Fruit fly (Drosophila melanogaster) whole organism, embryonic: ENCODE measurements around the gene Arpc1.

Experiments
- ATbp ChIP-seq: fragments of 200-800 bp; sonication (Bioruptor generic); optimal IDR thresholded peaks from 2 replicates; lab custom pipeline; 2017; ENCODE audit warnings: missing biosample characterization, mild to moderate bottlenecking, missing genetic modification characterization, missing genetic modification reagents
- Ada2b ChIP-seq: fragments of 200-800 bp; sonication (Bioruptor generic); IDR thresholded peaks from 2 replicates; pipeline ENCODE4 v1.3.6; 2022; ENCODE audit warnings: missing biosample characterization, missing genetic modification characterization
- CG10267 ChIP-seq: fragments of 200-800 bp; sonication (Bioruptor generic); optimal IDR thresholded peaks from 2 replicates; lab custom pipeline; 2018; ENCODE audit warnings: missing biosample characterization, mild to moderate bottlenecking, missing genetic modification characterization, moderate library complexity
- CG11085 ChIP-seq: fragments of 200-800 bp; sonication (Bioruptor generic); IDR thresholded peaks from 2 replicates; pipeline ENCODE4 v1.3.6; 2022; ENCODE audit warnings: missing biosample characterization, missing genetic modification characterization
- CG11723 ChIP-seq: fragments of 200-800 bp; sonication (Bioruptor generic); optimal IDR thresholded peaks from 2 replicates; lab custom pipeline; 2017; ENCODE audit warnings: missing biosample characterization, mild to moderate bottlenecking, missing genetic modification characterization
- CG12942 ChIP-seq: fragments of 200-800 bp; sonication (Bioruptor generic); optimal IDR thresholded peaks from 3 replicates; lab custom pipeline; 2016; ENCODE audit warnings: missing biosample characterization, missing genetic modification characterization
- CG15073 ChIP-seq: fragments of 200-800 bp; sonication (Bioruptor generic); optimal IDR thresholded peaks from 2 replicates; lab custom pipeline; 2016; ENCODE audit warnings: missing biosample characterization, missing genetic modification characterization
- CG15269 ChIP-seq: fragments of 200-800 bp; sonication (Bioruptor generic); optimal IDR thresholded peaks from 2 replicates; lab custom pipeline; 2018; ENCODE audit warnings: missing biosample characterization, mild to moderate bottlenecking, missing genetic modification characterization, moderate library complexity
- CG17829 ChIP-seq: fragments of 200-800 bp; optimal IDR thresholded peaks from 2 replicates; lab custom pipeline; 2019; ENCODE audit warnings: missing biosample characterization, mild to moderate bottlenecking, missing genetic modification characterization, moderate library complexity
- CG2129 ChIP-seq: fragments of 200-800 bp; sonication (Bioruptor generic); IDR thresholded peaks from 2 replicates; pipeline ENCODE4 v1.3.6; 2022; ENCODE audit warnings: missing biosample characterization, missing genetic modification characterization; ENCODE audit not compliant: partially characterized antibody
- CG6175 ChIP-seq: fragments of 200-800 bp; sonication (Bioruptor generic); IDR thresholded peaks from 3 replicates; pipeline ENCODE4 v1.3.6; 2022; ENCODE audit warnings: missing biosample characterization, missing genetic modification characterization
- CG6272 ChIP-seq: fragments of 200-800 bp; sonication (Bioruptor generic); IDR thresholded peaks from 2 replicates; pipeline ENCODE4 v1.3.6; 2022; ENCODE audit warnings: missing biosample characterization, missing genetic modification characterization
- CG6683 ChIP-seq: fragments of 200-800 bp; sonication (Bioruptor generic); optimal IDR thresholded peaks from 2 replicates; lab custom pipeline; 2017; ENCODE audit warnings: missing biosample characterization, mild to moderate bottlenecking, missing genetic modification characterization, missing genetic modification reagents
- CG6689 ChIP-seq: fragments of 200-800 bp; sonication (Bioruptor generic); IDR thresholded peaks from 2 replicates; pipeline ENCODE4 v1.3.6; 2022; ENCODE audit warnings: missing biosample characterization, missing genetic modification characterization
- CG6813 ChIP-seq: fragments of 200-800 bp; sonication (Bioruptor generic); optimal IDR thresholded peaks from 2 replicates; lab custom pipeline; 2017; ENCODE audit warnings: missing biosample characterization, missing genetic modification characterization, mild to moderate bottlenecking, moderate library complexity, missing genetic modification reagents
- CG8089 ChIP-seq: fragments of 200-800 bp; sonication (Bioruptor generic); optimal IDR thresholded peaks from 3 replicates; lab custom pipeline; 2016; ENCODE audit warnings: missing biosample characterization, missing genetic modification characterization
- CG8359 ChIP-seq: fragments of 200-800 bp; sonication (Bioruptor generic); optimal IDR thresholded peaks from 2 replicates; lab custom pipeline; 2017; ENCODE audit warnings: missing biosample characterization, mild to moderate bottlenecking, missing genetic modification characterization, borderline replicate concordance
- CG8388 ChIP-seq: fragments of 200-800 bp; sonication (Bioruptor generic); optimal IDR thresholded peaks from 2 replicates; lab custom pipeline; 2019; ENCODE audit warnings: missing biosample characterization, mild to moderate bottlenecking, missing genetic modification characterization, moderate library complexity
- Dfd ChIP-seq, 2 experiments: fragments of >200 bp; optimal IDR thresholded peaks; 2 replicates each; lab custom pipeline; 2017; ENCODE audit warnings: missing biosample characterization in 2 of 2, missing genetic modification characterization in 2 of 2
- Dll ChIP-seq: fragments of 200-800 bp; sonication (Bioruptor generic); IDR thresholded peaks from 4 replicates; pipeline ENCODE4 v1.3.6; 2022; ENCODE audit warnings: missing biosample characterization, missing genetic modification characterization; ENCODE audit not compliant: partially characterized antibody
- E2f2 ChIP-seq: fragments of 200-800 bp; sonication (Bioruptor generic); IDR thresholded peaks from 2 replicates; pipeline ENCODE4 v1.3.6; 2022; ENCODE audit warnings: missing biosample characterization, missing genetic modification characterization
- Eip74EF ChIP-seq, 2 experiments: fragments of 200-800 bp in 1 of 2; fragments of >200 bp in 1 of 2; sonication (Bioruptor generic) in 1 of 2; optimal IDR thresholded peaks; 2 replicates each; lab custom pipeline; 2017 to 2019; ENCODE audit warnings: missing biosample characterization in 2 of 2, missing genetic modification characterization in 2 of 2, mild to moderate bottlenecking in 1 of 2, moderate library complexity in 1 of 2
- Ets65A ChIP-seq: fragments of 200-800 bp; sonication (Bioruptor generic); peaks from one replicate; lab custom pipeline; 2016; ENCODE audit warnings: missing biosample characterization, missing genetic modification characterization
- HHEX ChIP-seq: fragments of 200-800 bp; sonication (Bioruptor generic); optimal IDR thresholded peaks from 3 replicates; lab custom pipeline; 2017; ENCODE audit warnings: missing biosample characterization, mild to moderate bottlenecking, missing genetic modification characterization, missing genetic modification reagents
- HLH54F ChIP-seq: fragments of 200-800 bp; sonication (Bioruptor generic); optimal IDR thresholded peaks from 3 replicates; lab custom pipeline; 2016; ENCODE audit warnings: missing biosample characterization, missing genetic modification characterization
- Hand ChIP-seq: fragments of 200-800 bp; sonication (Bioruptor generic); optimal IDR thresholded peaks from 2 replicates; lab custom pipeline; 2017; ENCODE audit warnings: mild to moderate bottlenecking, missing biosample characterization, missing genetic modification reagents, missing genetic modification characterization
- Jarid2 ChIP-seq: fragments of 200-800 bp; sonication (Bioruptor generic); optimal IDR thresholded peaks from 3 replicates; lab custom pipeline; 2017; ENCODE audit warnings: mild to moderate bottlenecking, missing biosample characterization, missing genetic modification reagents, missing genetic modification characterization
- Max ChIP-seq: fragments of 200-800 bp; sonication (Bioruptor generic); optimal IDR thresholded peaks from 2 replicates; lab custom pipeline; 2016; ENCODE audit warnings: missing biosample characterization, mild to moderate bottlenecking, missing genetic modification characterization
- NC2α ChIP-seq: fragments of 200-800 bp; sonication (Bioruptor generic); optimal IDR thresholded peaks from 2 replicates; lab custom pipeline; 2016; ENCODE audit warnings: missing biosample characterization, missing genetic modification characterization
- Vsx1 ChIP-seq: fragments of 200-800 bp; sonication (Bioruptor generic); optimal IDR thresholded peaks from 2 replicates; lab custom pipeline; 2017; ENCODE audit warnings: missing biosample characterization, mild to moderate bottlenecking, missing genetic modification characterization, missing genetic modification reagents
- ara ChIP-seq: fragments of 200-800 bp; sonication (Bioruptor generic); IDR thresholded peaks from 2 replicates; pipeline ENCODE4 v1.3.6; 2022; ENCODE audit warnings: missing biosample characterization, missing genetic modification characterization
- cg ChIP-seq: fragments of 200-800 bp; sonication (Bioruptor generic); optimal IDR thresholded peaks from 3 replicates; lab custom pipeline; 2019; ENCODE audit warnings: missing biosample characterization, mild to moderate bottlenecking, missing genetic modification characterization, moderate library complexity
- crol ChIP-seq: fragments of 200-800 bp; sonication (Bioruptor generic); IDR thresholded peaks from 2 replicates; pipeline ENCODE4 v1.3.6; 2022; ENCODE audit warnings: missing biosample characterization, missing genetic modification characterization
- disco-r ChIP-seq: fragments of 200-800 bp; sonication (Bioruptor generic); optimal IDR thresholded peaks from 2 replicates; lab custom pipeline; 2016; ENCODE audit warnings: missing biosample characterization, missing genetic modification characterization
- dmrt11E ChIP-seq: fragments of 200-800 bp; sonication (Bioruptor generic); optimal IDR thresholded peaks from 3 replicates; lab custom pipeline; 2018; ENCODE audit warnings: missing biosample characterization, mild to moderate bottlenecking, missing genetic modification characterization, moderate library complexity
- ems ChIP-seq: fragments of 200-800 bp; sonication (Bioruptor generic); optimal IDR thresholded peaks from 3 replicates; lab custom pipeline; 2016; ENCODE audit warnings: missing biosample characterization, missing genetic modification characterization
- ewg ChIP-seq: fragments of 200-800 bp; sonication (Bioruptor generic); optimal IDR thresholded peaks from 3 replicates; lab custom pipeline; 2017; ENCODE audit warnings: mild to moderate bottlenecking, missing biosample characterization, missing genetic modification reagents, missing genetic modification characterization
- fd3F ChIP-seq: fragments of 200-800 bp; sonication (Bioruptor generic); optimal IDR thresholded peaks from 2 replicates; lab custom pipeline; 2018; ENCODE audit warnings: missing biosample characterization, mild to moderate bottlenecking, missing genetic modification characterization, moderate library complexity
- fd64A ChIP-seq: fragments of 200-800 bp; sonication (Bioruptor generic); optimal IDR thresholded peaks from 3 replicates; lab custom pipeline; 2018; ENCODE audit warnings: missing biosample characterization, mild to moderate bottlenecking, missing genetic modification characterization
- hb ChIP-seq: fragments of 200-800 bp; sonication (Bioruptor generic); IDR thresholded peaks from 3 replicates; pipeline ENCODE4 v1.3.6; 2022; ENCODE audit warnings: missing biosample characterization, missing genetic modification characterization; ENCODE audit not compliant: partially characterized antibody
- kni ChIP-seq: fragments of 200-800 bp; sonication (Bioruptor generic); optimal IDR thresholded peaks from 3 replicates; lab custom pipeline; 2017; ENCODE audit warnings: mild to moderate bottlenecking, missing biosample characterization, missing genetic modification reagents, missing genetic modification characterization
- nau ChIP-seq: fragments of 200-800 bp; sonication (Bioruptor generic); optimal IDR thresholded peaks from 3 replicates; lab custom pipeline; 2017; ENCODE audit warnings: missing biosample characterization, mild to moderate bottlenecking, missing genetic modification characterization, missing genetic modification reagents
- oc ChIP-seq: fragments of 200-800 bp; sonication (Bioruptor generic); optimal IDR thresholded peaks from 2 replicates; lab custom pipeline; 2018; ENCODE audit warnings: missing biosample characterization, mild to moderate bottlenecking, missing genetic modification characterization, moderate library complexity
- onecut ChIP-seq: fragments of 200-800 bp; sonication (Bioruptor generic); IDR thresholded peaks from 2 replicates; pipeline ENCODE4 v1.3.6; 2022; ENCODE audit warnings: missing biosample characterization, missing genetic modification characterization
- peb ChIP-seq: fragments of 200-800 bp; sonication (Bioruptor generic); IDR thresholded peaks from 2 replicates; pipeline ENCODE4 v1.3.6; 2022; ENCODE audit warnings: missing biosample characterization, missing genetic modification characterization
- pfk ChIP-seq: fragments of 200-800 bp; sonication (Bioruptor generic); optimal IDR thresholded peaks from 2 replicates; lab custom pipeline; 2018; ENCODE audit warnings: missing biosample characterization, mild to moderate bottlenecking, missing genetic modification characterization, moderate library complexity
- tio ChIP-seq: fragments of 200-800 bp; sonication (Bioruptor generic); optimal IDR thresholded peaks from 2 replicates; lab custom pipeline; 2017; ENCODE audit warnings: missing biosample characterization, missing genetic modification characterization, inconsistent platforms
- twi ChIP-seq: fragments of 200-800 bp; optimal IDR thresholded peaks from 2 replicates; lab custom pipeline; 2019; ENCODE audit warnings: missing biosample characterization, mild to moderate bottlenecking, missing genetic modification characterization, moderate library complexity
- z ChIP-seq: fragments of 200-800 bp; sonication (Bioruptor generic); IDR thresholded peaks from 3 replicates; pipeline ENCODE4 v1.3.6; 2022; ENCODE audit warnings: missing biosample characterization, missing genetic modification characterization

The Arpc1 gene

dm6 chr2L:13838647-13839390 lies 9.3 kb upstream of the Arpc1 start (continued):
- TF ChIP-seq ATbp (GFP tag; lab: Kevin White, UChicago) (peak; percentile 67), Max (no peak), CG11085 (GFP tag; lab: Robert Waterston, UW) (no peak), fd64A (GFP tag; lab: Kevin White, UChicago) (peak; percentile 38), CG6689 (no peak), Jarid2 (GFP tag; lab: Kevin White, UChicago) (no peak), Hand (GFP tag; lab: Kevin White, UChicago) (peak; percentile 27), CG2129 (GFP tag; lab: Robert Waterston, UW) (no peak), Ada2b (GFP tag; lab: Robert Waterston, UW) (no peak), disco-r (no peak), CG6683 (GFP tag; lab: Kevin White, UChicago) (no peak), onecut (no peak), crol (GFP tag; lab: Robert Waterston, UW) (no peak), CG6813 (no peak), Eip74EF (GFP tag; optimal IDR thresholded peaks at IDR 0.05; lab: Kevin White, UChicago) (no peak), ems (peak; percentile 13), CG8388 (GFP tag; lab: Kevin White, UChicago) (no peak), twi (tag; lab: Kevin White, UChicago) (no peak), NC2α (peak; percentile 5), z (GFP tag; lab: Robert Waterston, UW) (no peak), fd3F (GFP tag; lab: Kevin White, UChicago) (no peak), HLH54F (GFP tag; lab: Kevin White, UChicago) (no peak), CG6175 (no peak), CG8089 (GFP tag; lab: Kevin White, UChicago) (peak; percentile 9), Vsx1 (GFP tag; lab: Kevin White, UChicago) (peak; percentile 23), ara (peak; percentile 37; the same call in 1 of the 2 replicates), CG8359 (GFP tag; lab: Kevin White, UChicago) (no peak), CG10267 (tag; lab: Kevin White, UChicago) (no peak), cg (GFP tag; lab: Kevin White, UChicago) (no peak), peb (no peak), HHEX (peak; percentile 56), hb (GFP tag; lab: Robert Waterston, UW) (no peak), CG6272 (GFP tag; lab: Robert Waterston, UW) (no peak), CG17829 (no peak), Dfd (GFP tag; optimal IDR thresholded peaks at IDR 0.05; lab: Kevin White, UChicago) (no peak), E2f2 (GFP tag; lab: Robert Waterston, UW) (no peak), nau (no peak), Dll (GFP tag; lab: Robert Waterston, UW) (no peak), kni (GFP tag; lab: Kevin White, UChicago) (no peak), CG11723 (GFP tag; lab: Kevin White, UChicago) (no peak), tio (GFP tag; lab: Kevin White, UChicago) (no peak), pfk (GFP tag; lab: Kevin White, UChicago) (no peak), ewg (no peak), CG12942 (peak; percentile 33), oc (tag; lab: Kevin White, UChicago) (no peak), CG15269 (peak; percentile 58), CG15073 (GFP tag; lab: Kevin White, UChicago) (no peak), Ets65A (GFP tag; lab: Kevin White, UChicago) (no peak), dmrt11E (tag; lab: Kevin White, UChicago) (no peak)
